Fruit fly (Drosophila melanogaster) whole organism, wandering third instar larva: ENCODE data around the gene CG42673.

Source experiments
- CG32264 ChIP-seq: fragments of 200-800 bp; sonication (Bioruptor generic); optimal IDR thresholded peaks from 2 replicates; lab custom pipeline; 2016; ENCODE audit warnings: missing biosample characterization, missing genetic modification characterization
- CrebA ChIP-seq: fragments of 200-800 bp; sonication (Bioruptor generic); optimal IDR thresholded peaks from 2 replicates; lab custom pipeline; 2016; ENCODE audit warnings: missing biosample characterization, mild to moderate bottlenecking, missing genetic modification characterization, borderline replicate concordance
- Hr83 ChIP-seq: fragments of 200-300 bp; sonication (Bioruptor generic); optimal IDR thresholded peaks from 2 replicates; lab custom pipeline; 2016; ENCODE audit warnings: missing biosample characterization, mild to moderate bottlenecking, missing genetic modification characterization, moderate library complexity; ENCODE audit not compliant: poor library complexity, severe bottlenecking
- Mio ChIP-seq: sonication (Bioruptor generic); optimal IDR thresholded peaks from 2 replicates; lab custom pipeline; 2016; ENCODE audit warnings: missing biosample characterization, missing genetic modification characterization
- OdsH ChIP-seq: fragments of 200-800 bp; sonication (Bioruptor generic); optimal IDR thresholded peaks from 2 replicates; lab custom pipeline; 2016; ENCODE audit warnings: missing biosample characterization, mild to moderate bottlenecking, missing genetic modification characterization
- Vsx2 ChIP-seq: fragments of 200-300, 225-300 bp; sonication (Bioruptor generic); optimal IDR thresholded peaks from 2 replicates; lab custom pipeline; 2018; ENCODE audit warnings: missing biosample characterization, missing genetic modification characterization; ENCODE audit not compliant: partially characterized antibody
- dl ChIP-seq, 2 experiments: fragments of 175-275, 200-275 bp in 1 of 2; fragments of 200-275 bp in 1 of 2; sonication (Bioruptor generic); optimal IDR thresholded peaks; lab custom pipeline; 2018; ENCODE audit warnings: mild to moderate bottlenecking in 2 of 2, missing biosample characterization in 2 of 2, missing genetic modification characterization in 2 of 2, moderate library complexity in 2 of 2; ENCODE audit not compliant: partially characterized antibody in 2 of 2, insufficient read depth in 1 of 2
- dsf ChIP-seq: sonication (Bioruptor generic); optimal IDR thresholded peaks from 2 replicates; lab custom pipeline; 2016; ENCODE audit warnings: missing biosample characterization, missing genetic modification characterization, borderline replicate concordance
- foxo ChIP-seq, 2 experiments: fragments of 200-800 bp; sonication (Bioruptor generic); optimal IDR thresholded peaks; 2 replicates in 1 of 2; 3 replicates in 1 of 2; lab custom pipeline; 2016 to 2017; ENCODE audit warnings: missing biosample characterization in 2 of 2, missing genetic modification characterization in 2 of 2
- lola ChIP-seq: fragments of >200 bp; optimal IDR thresholded peaks from 2 replicates; lab custom pipeline; 2017; ENCODE audit warnings: missing biosample characterization, missing genetic modification characterization
- pan ChIP-seq: fragments of >200 bp; optimal IDR thresholded peaks from 2 replicates; lab custom pipeline; 2017
- psq ChIP-seq: fragments of 200-800 bp; sonication (Bioruptor generic); optimal IDR thresholded peaks from 3 replicates; lab custom pipeline; 2017; ENCODE audit warnings: missing biosample characterization, mild to moderate bottlenecking, missing genetic modification characterization, moderate library complexity
- sage ChIP-seq: fragments of 200-800 bp; sonication (Bioruptor generic); optimal IDR thresholded peaks from 2 replicates; lab custom pipeline; 2016; ENCODE audit warnings: missing biosample characterization, mild to moderate bottlenecking, missing genetic modification characterization
- usp ChIP-seq: fragments of >200 bp; optimal IDR thresholded peaks from 2 replicates; lab custom pipeline; 2017; ENCODE audit warnings: missing biosample characterization, missing genetic modification characterization

dm6 chr3L:9547910-9548309, 890 bp downstream of the CG42673 start:
- TF ChIP-seq CG32264 (GFP tag; lab: Kevin White, UChicago) (no peak), usp (GFP tag; lab: Kevin White, UChicago) (no peak), Hr83 (GFP tag; lab: Kevin White, UChicago) (no peak), sage (GFP tag; lab: Kevin White, UChicago) (no peak), foxo (GFP tag; optimal IDR thresholded peaks at IDR 0.05; lab: Kevin White, UChicago) (no peak), CrebA (GFP tag; lab: Kevin White, UChicago) (no peak), OdsH (no peak), Mio (GFP tag; lab: Kevin White, UChicago) (no peak), Vsx2 (GFP tag; lab: Kevin White, UChicago) (no peak), dl (GFP tag; optimal IDR thresholded peaks at IDR 0.05; lab: Kevin White, UChicago; ENCODE audit: insufficient read depth in 1 of 2, partially characterized antibody in 2 of 2) (no peak), lola (GFP tag; lab: Kevin White, UChicago) (no peak), psq (GFP tag; lab: Kevin White, UChicago) (no peak), dsf (GFP tag; lab: Kevin White, UChicago) (no peak), pan (lab: Kevin White, UChicago) (no peak)
